Worm (Caenorhabditis elegans): Measurements from ENCODE around the gene srap-1.

The srap-1 gene

ce11 chrII:11176441-11176840, 26.6 kb upstream of the srap-1 start:
- TF ChIP-seq pax-1 (tag; optimal IDR thresholded peaks at IDR 0.05) (no peak), tbx-2 (tag; optimal IDR thresholded peaks at IDR 0.05) (peak; percentile 17)

- TF ChIP-seq fkh-6 (tag; optimal IDR thresholded peaks at IDR 0.05) (no peak), Y22D7AL.16 (tag; optimal IDR thresholded peaks at IDR 0.05) (no peak), hlh-6 (tag; optimal IDR thresholded peaks at IDR 0.05) (no peak), pag-3 (tag; optimal IDR thresholded peaks at IDR 0.05; ENCODE audit: borderline replicate concordance) (no peak), nfya-1 (tag; optimal IDR thresholded peaks at IDR 0.05) (no peak), ceh-6 (GFP tag; optimal IDR thresholded peaks at IDR 0.05) (no peak), pat-9 (tag; optimal IDR thresholded peaks at IDR 0.05) (no peak), dve-1 (tag; optimal IDR thresholded peaks at IDR 0.05) (no peak), fax-1 (tag; optimal IDR thresholded peaks at IDR 0.05) (no peak), fkh-10 (GFP tag; optimal IDR thresholded peaks at IDR 0.05) (no peak), nhr-11 (tag; optimal IDR thresholded peaks at IDR 0.05) (no peak), ceh-9 (tag; optimal IDR thresholded peaks at IDR 0.05) (no peak), gmeb-2 (tag; optimal IDR thresholded peaks at IDR 0.05) (no peak), sox-2 (GFP tag; IDR thresholded peaks at IDR 0.05) (no peak), pros-1 (tag; optimal IDR thresholded peaks at IDR 0.05) (no peak), nhr-232 (tag; optimal IDR thresholded peaks at IDR 0.05) (no peak), ceh-18 (tag; optimal IDR thresholded peaks at IDR 0.05) (no peak), unc-42 (tag; optimal IDR thresholded peaks at IDR 0.05) (no peak)
These were observed 25.6 kb upstream of the srap-1 start, which contains the start of gene F37H8.6 for ce11 chrII:11177376-11177775. F37H8.6 (minus strand) TSS chrII:11177476.

ce11 chrII:11178737-11179136, 24.3 kb upstream of the srap-1 start:
- TF ChIP-seq unc-55 (GFP tag; optimal IDR thresholded peaks at IDR 0.05) (no peak), madf-2 (tag; optimal IDR thresholded peaks at IDR 0.05) (no peak), hlh-13 (GFP tag; optimal IDR thresholded peaks at IDR 0.05) (no peak), ceh-48 (tag; optimal IDR thresholded peaks at IDR 0.05) (no peak), mec-3 (tag; optimal IDR thresholded peaks at IDR 0.05; ENCODE audit: borderline replicate concordance) (no peak), nhr-232 (tag; optimal IDR thresholded peaks at IDR 0.05) (no peak)

- TF ChIP-seq unc-86 (tag; optimal IDR thresholded peaks at IDR 0.05), result no peak
- no peak for TF ChIP-seq K09A11.1 (tag; optimal IDR thresholded peaks at IDR 0.05; ENCODE audit: insufficient read depth)
- TF ChIP-seq tbx-2 (tag; optimal IDR thresholded peaks at IDR 0.05), result no peak
- TF ChIP-seq hlh-13 (GFP tag; optimal IDR thresholded peaks at IDR 0.05), result no peak
- TF ChIP-seq ceh-24 (tag; optimal IDR thresholded peaks at IDR 0.05), result no peak
These were observed 21.7 kb upstream of the srap-1 start, which contains the start of gene bigr-1 for ce11 chrII:11181250-11181704. bigr-1 (plus strand) TSS chrII:11181654.

- TF ChIP-seq ceh-34 (tag; optimal IDR thresholded peaks at IDR 0.05) (no peak), ceh-48 (tag; optimal IDR thresholded peaks at IDR 0.05) (peak; percentile 47), unc-55 (GFP tag; optimal IDR thresholded peaks at IDR 0.05) (peak; percentile 44), nfya-1 (tag; optimal IDR thresholded peaks at IDR 0.05) (peak; percentile 50), ref-2 (tag; optimal IDR thresholded peaks at IDR 0.05) (peak; percentile 65), C08G9.2 (tag; optimal IDR thresholded peaks at IDR 0.05) (peak; percentile 26), F13H6.1 (tag; optimal IDR thresholded peaks at IDR 0.05) (no peak), ttx-3 (tag; optimal IDR thresholded peaks at IDR 0.05) (no peak), sdc-2 (tag; optimal IDR thresholded peaks at IDR 0.05) (peak; percentile 44), fkh-6 (tag; optimal IDR thresholded peaks at IDR 0.05) (peak; percentile 39), rnt-1 (tag; optimal IDR thresholded peaks at IDR 0.05) (peak; percentile 0), pqm-1 (tag; optimal IDR thresholded peaks at IDR 0.05) (no peak), syd-9 (tag; optimal IDR thresholded peaks at IDR 0.05) (peak; percentile 2), pros-1 (tag; optimal IDR thresholded peaks at IDR 0.05) (peak; percentile 24), ceh-18 (tag; optimal IDR thresholded peaks at IDR 0.05) (peak; percentile 39), tbx-2 (tag; optimal IDR thresholded peaks at IDR 0.05) (peak; percentile 28), unc-42 (tag; optimal IDR thresholded peaks at IDR 0.05) (peak; percentile 38), hlh-6 (tag; optimal IDR thresholded peaks at IDR 0.05) (peak; percentile 15), hlh-30 (tag; optimal IDR thresholded peaks at IDR 0.05; ENCODE audit: insufficient read depth) (peak; percentile 24), ceh-31 (tag; optimal IDR thresholded peaks at IDR 0.05) (peak; percentile 63)
These were observed 18.2 kb upstream of the srap-1 start, which contains the start of gene lir-3 for ce11 chrII:11184757-11185341. lir-3 (minus strand) TSS chrII:11184807.

Data from whole organism, late embryonic.